Worm (Caenorhabditis elegans) whole organism, L3 larva: ENCODE data around the gene bath-41.

Experiments
- R02D3.7 ChIP-seq: fragments of 150-350 bp; optimal IDR thresholded peaks from 2 replicates; lab custom pipeline; 2014; ENCODE audit warnings: missing biosample characterization, missing genetic modification characterization
- aly-2 ChIP-seq: fragments of 150-350 bp; optimal IDR thresholded peaks from 2 replicates; lab custom pipeline; 2014; ENCODE audit warnings: missing biosample characterization, missing genetic modification characterization
- ceh-16 ChIP-seq: sonication (generic microtip); optimal IDR thresholded peaks from 2 replicates; lab custom pipeline; 2017; ENCODE audit warnings: missing biosample characterization, missing genetic modification characterization
- ceh-28 ChIP-seq: fragments of 150-350 bp; optimal IDR thresholded peaks from 2 replicates; lab custom pipeline; 2014; ENCODE audit warnings: missing biosample characterization, missing genetic modification reagents, missing genetic modification characterization
- ceh-82 ChIP-seq: fragments of 150-350 bp; optimal IDR thresholded peaks from 2 replicates; lab custom pipeline; 2014; ENCODE audit warnings: missing biosample characterization, missing genetic modification characterization
- ceh-9 ChIP-seq: sonication (generic microtip); optimal IDR thresholded peaks from 2 replicates; lab custom pipeline; 2018; ENCODE audit warnings: missing biosample characterization, missing genetic modification characterization
- egl-27 ChIP-seq: sonication (generic microtip); optimal IDR thresholded peaks from 4 replicates; lab custom pipeline; 2017; ENCODE audit warnings: missing biosample characterization, missing genetic modification reagents, missing genetic modification characterization
- egl-5 ChIP-seq: fragments of 150-350 bp; optimal IDR thresholded peaks from 2 replicates; lab custom pipeline; 2017; ENCODE audit warnings: missing biosample characterization, missing genetic modification reagents, missing genetic modification characterization, inconsistent platforms
- elt-1 ChIP-seq: fragments of 150-350 bp; optimal IDR thresholded peaks from 2 replicates; lab custom pipeline; 2014; ENCODE audit warnings: missing biosample characterization, missing genetic modification characterization
- eor-1 ChIP-seq, 2 experiments: fragments of 150-350 bp; optimal IDR thresholded peaks; 2 replicates each; lab custom pipeline; 2014 to 2018; ENCODE audit warnings: missing biosample characterization in 2 of 2, missing genetic modification characterization in 2 of 2
- fkh-10 ChIP-seq: sonication (generic microtip); optimal IDR thresholded peaks from 2 replicates; lab custom pipeline; 2017; ENCODE audit warnings: missing biosample characterization, missing genetic modification reagents, missing genetic modification characterization
- fkh-2 ChIP-seq: fragments of 150-350 bp; optimal IDR thresholded peaks from 2 replicates; lab custom pipeline; 2014; ENCODE audit warnings: missing biosample characterization, missing genetic modification reagents, missing genetic modification characterization
- hmg-11 ChIP-seq: sonication (generic microtip); optimal IDR thresholded peaks from 2 replicates; lab custom pipeline; 2016; ENCODE audit warnings: missing genetic modification characterization, missing compliant biosample characterization
- jun-1 ChIP-seq: fragments of 150-350 bp; optimal IDR thresholded peaks from 2 replicates; lab custom pipeline; 2014; ENCODE audit warnings: missing biosample characterization, missing genetic modification reagents, missing genetic modification characterization
- lin-39 ChIP-seq: fragments of 150-350 bp; optimal IDR thresholded peaks from 2 replicates; lab custom pipeline; 2018; ENCODE audit warnings: missing biosample characterization, missing genetic modification reagents, missing genetic modification characterization
- lsy-12 ChIP-seq: sonication (generic microtip); optimal IDR thresholded peaks from 2 replicates; lab custom pipeline; 2016; ENCODE audit warnings: mild to moderate bottlenecking, missing genetic modification characterization, missing compliant biosample characterization
- mdl-1 ChIP-seq: fragments of 150-350 bp; optimal IDR thresholded peaks from 2 replicates; lab custom pipeline; 2014; ENCODE audit warnings: missing biosample characterization, missing genetic modification characterization
- nfya-1 ChIP-seq: sonication (generic microtip); optimal IDR thresholded peaks from 2 replicates; lab custom pipeline; 2017; ENCODE audit warnings: missing genetic modification characterization, mild to moderate bottlenecking, missing compliant biosample characterization, antibody characterized with exemption, moderate library complexity; ENCODE audit not compliant: insufficient read depth
- nhr-12 ChIP-seq: fragments of 150-350 bp; optimal IDR thresholded peaks from 2 replicates; lab custom pipeline; 2014; ENCODE audit warnings: missing biosample characterization, missing genetic modification characterization
- nhr-23 ChIP-seq: fragments of 150-350 bp; optimal IDR thresholded peaks from 2 replicates; lab custom pipeline; 2014; ENCODE audit warnings: missing biosample characterization, missing genetic modification reagents, missing genetic modification characterization
- nhr-237 ChIP-seq: fragments of 150-350 bp; optimal IDR thresholded peaks from 2 replicates; lab custom pipeline; 2014; ENCODE audit warnings: missing biosample characterization, missing genetic modification characterization
- nhr-25 ChIP-seq: sonication (generic microtip); optimal IDR thresholded peaks from 2 replicates; lab custom pipeline; 2017; ENCODE audit warnings: missing biosample characterization, missing genetic modification characterization
- nhr-28 ChIP-seq: fragments of 150-350 bp; optimal IDR thresholded peaks from 2 replicates; lab custom pipeline; 2014; ENCODE audit warnings: missing biosample characterization, missing genetic modification characterization
- nhr-43 ChIP-seq: sonication (generic microtip); optimal IDR thresholded peaks from 2 replicates; lab custom pipeline; 2016; ENCODE audit warnings: mild to moderate bottlenecking, missing genetic modification characterization, missing compliant biosample characterization; ENCODE audit not compliant: poor library complexity, severe bottlenecking
- nhr-67 ChIP-seq: fragments of 150-350 bp; optimal IDR thresholded peaks from 2 replicates; lab custom pipeline; 2014; ENCODE audit warnings: missing biosample characterization, missing genetic modification characterization
- nhr-76 ChIP-seq: fragments of 150-350 bp; sonication (generic microtip); optimal IDR thresholded peaks from 5 replicates; lab custom pipeline; 2014; ENCODE audit warnings: missing biosample characterization, missing genetic modification characterization
- nhr-77 ChIP-seq: fragments of 150-350 bp; optimal IDR thresholded peaks from 2 replicates; lab custom pipeline; 2014; ENCODE audit warnings: missing biosample characterization, missing genetic modification characterization
- pha-4 ChIP-seq: fragments of 150-350 bp; optimal IDR thresholded peaks from 2 replicates; lab custom pipeline; 2014; ENCODE audit warnings: missing biosample characterization, missing genetic modification reagents, missing genetic modification characterization
- pqm-1 ChIP-seq: fragments of 150-350 bp; optimal IDR thresholded peaks from 2 replicates; lab custom pipeline; 2017; ENCODE audit warnings: missing biosample characterization, missing genetic modification characterization, inconsistent platforms
- sea-2 ChIP-seq: fragments of 150-350 bp; sonication (generic microtip); optimal IDR thresholded peaks from 4 replicates; lab custom pipeline; 2014; ENCODE audit warnings: missing biosample characterization, missing genetic modification reagents, missing genetic modification characterization
- skn-1 ChIP-seq: fragments of 150-350 bp; optimal IDR thresholded peaks from 2 replicates; lab custom pipeline; 2014; ENCODE audit warnings: missing biosample characterization, missing genetic modification characterization
- snpc-4 ChIP-seq: fragments of 150-350 bp; optimal IDR thresholded peaks from 2 replicates; lab custom pipeline; 2014; ENCODE audit warnings: missing biosample characterization, missing genetic modification characterization
- tbx-2 ChIP-seq: sonication (generic microtip); optimal IDR thresholded peaks from 2 replicates; lab custom pipeline; 2016; ENCODE audit warnings: mild to moderate bottlenecking, missing genetic modification characterization, missing compliant biosample characterization
- unc-39 ChIP-seq: sonication (generic microtip); optimal IDR thresholded peaks from 4 replicates; lab custom pipeline; 2017; ENCODE audit warnings: missing biosample characterization, missing genetic modification characterization
- unc-62 ChIP-seq: fragments of 150-350 bp; sonication (generic microtip); optimal IDR thresholded peaks from 4 replicates; lab custom pipeline; 2014; ENCODE audit warnings: missing biosample characterization, missing genetic modification reagents, missing genetic modification characterization
- ztf-11 ChIP-seq: fragments of 150-350 bp; optimal IDR thresholded peaks from 2 replicates; lab custom pipeline; 2014; ENCODE audit warnings: missing biosample characterization, missing genetic modification characterization
- ztf-4 ChIP-seq: fragments of 150-350 bp; optimal IDR thresholded peaks from 2 replicates; lab custom pipeline; 2014; ENCODE audit warnings: missing biosample characterization, missing genetic modification characterization

Gene bath-41

DNA sequence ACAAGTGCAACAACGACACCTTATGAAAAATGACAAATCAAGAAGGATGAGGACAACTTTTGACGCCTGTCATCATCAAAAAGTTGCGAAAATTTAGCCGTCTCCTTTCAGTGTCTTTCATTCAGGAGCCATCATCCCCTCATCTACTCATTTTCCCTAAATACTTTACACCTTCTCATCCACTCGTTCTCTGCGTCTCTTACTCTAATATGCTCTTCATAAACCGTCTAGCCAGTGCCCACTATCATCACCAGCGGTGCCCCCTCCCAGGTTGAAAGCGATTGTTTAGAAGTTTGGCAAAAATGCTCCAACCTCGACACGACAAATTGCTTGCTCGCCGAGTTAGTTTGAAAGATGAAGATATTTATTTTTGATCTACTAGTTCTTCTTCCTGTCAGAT lies 20.5 kb upstream of the bath-41 start:
- TF ChIP-seq nhr-67 (no peak), hmg-11 (tag; lab: Kevin White, UChicago) (no peak), ceh-28 (no peak), skn-1 (no peak), unc-62 (GFP tag; lab: Kevin White, UChicago) (no peak), nhr-237 (tag; lab: Kevin White, UChicago) (no peak), nhr-76 (no peak), ceh-16 (tag; lab: Kevin White, UChicago) (no peak), elt-1 (no peak), mdl-1 (no peak), ceh-82 (tag; lab: Kevin White, UChicago) (no peak), jun-1 (tag; lab: Kevin White, UChicago) (no peak), fkh-2 (tag; lab: Kevin White, UChicago) (no peak), snpc-4 (no peak), aly-2 (tag; lab: Kevin White, UChicago) (no peak), ceh-9 (no peak), nhr-77 (tag; lab: Kevin White, UChicago) (no peak), R02D3.7 (no peak), pha-4 (tag; lab: Kevin White, UChicago) (no peak)

DNA sequence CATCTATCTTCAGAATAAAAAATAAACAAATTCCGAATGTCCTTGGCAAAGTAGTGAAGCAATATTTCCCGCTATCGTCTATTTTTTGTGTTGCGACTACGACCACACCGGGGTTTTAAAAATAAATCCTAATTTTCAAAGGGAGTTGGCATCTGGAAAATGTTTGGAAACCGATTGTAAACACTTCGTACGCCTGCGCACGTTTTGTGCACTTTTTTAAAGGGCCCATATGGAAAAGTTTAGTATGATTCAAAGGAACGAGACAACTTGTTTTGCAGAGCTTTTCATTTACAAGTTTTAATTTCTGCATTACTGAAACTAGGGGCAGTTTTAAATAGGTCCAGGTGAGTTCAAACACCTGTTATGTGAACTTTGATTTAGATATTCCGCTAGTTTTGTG lies 18.0 kb upstream of the bath-41 start:
- TF ChIP-seq ceh-9 (no peak), tbx-2 (tag; lab: Kevin White, UChicago) (no peak), lsy-12 (tag; lab: Kevin White, UChicago) (no peak), pqm-1 (no peak), hmg-11 (tag; lab: Kevin White, UChicago) (no peak), eor-1 (tag; optimal IDR thresholded peaks at IDR 0.05; lab: Kevin White, UChicago) (no peak), elt-1 (no peak), ztf-11 (tag; lab: Kevin White, UChicago) (no peak), aly-2 (tag; lab: Kevin White, UChicago) (no peak)

DNA sequence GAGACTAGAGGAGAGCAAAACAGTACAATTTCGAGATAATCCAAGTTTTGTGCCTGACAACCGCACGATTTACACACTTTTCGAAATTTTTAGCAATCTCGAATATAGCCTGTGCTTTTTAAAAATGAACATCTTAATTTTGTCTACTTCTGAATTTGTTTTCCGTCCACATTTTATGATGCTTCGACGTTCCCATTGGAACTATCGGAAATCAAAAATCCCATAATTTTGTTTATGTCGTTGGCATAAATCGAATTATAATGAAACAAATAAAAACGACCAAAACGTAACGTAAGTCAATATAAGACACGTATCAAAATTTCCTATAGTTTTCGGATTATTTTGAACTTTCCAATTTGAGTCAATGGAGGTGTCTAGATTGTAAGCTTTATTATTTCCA lies 14.9 kb upstream of the bath-41 start, which contains the start of gene K07E12.2:
Gene K07E12.2, plus strand, starts transcription at position 301 of the 400 bp plus-strand sequence.
- TF ChIP-seq nhr-67 = no peak
- TF ChIP-seq skn-1 = no peak
- TF ChIP-seq nhr-25 (tag; lab: Kevin White, UChicago) = no peak
- TF ChIP-seq egl-5 (tag; lab: Kevin White, UChicago) = no peak
- no peak for TF ChIP-seq nhr-12 (tag; lab: Kevin White, UChicago)
- TF ChIP-seq lsy-12 (tag; lab: Kevin White, UChicago) = no peak
- no peak for TF ChIP-seq unc-62 (GFP tag; lab: Kevin White, UChicago)
- TF ChIP-seq egl-27 (tag; lab: Kevin White, UChicago) = no peak
- no peak for TF ChIP-seq nhr-76
- TF ChIP-seq pqm-1 = no peak
- no peak for TF ChIP-seq tbx-2 (tag; lab: Kevin White, UChicago)
- no peak for TF ChIP-seq unc-39 (tag; lab: Kevin White, UChicago)
- TF ChIP-seq ceh-16 (tag; lab: Kevin White, UChicago) = no peak
- no peak for TF ChIP-seq snpc-4
- TF ChIP-seq ztf-4 = no peak
- TF ChIP-seq jun-1 (tag; lab: Kevin White, UChicago) = no peak
- no peak for TF ChIP-seq lin-39 (tag; lab: Kevin White, UChicago)

DNA sequence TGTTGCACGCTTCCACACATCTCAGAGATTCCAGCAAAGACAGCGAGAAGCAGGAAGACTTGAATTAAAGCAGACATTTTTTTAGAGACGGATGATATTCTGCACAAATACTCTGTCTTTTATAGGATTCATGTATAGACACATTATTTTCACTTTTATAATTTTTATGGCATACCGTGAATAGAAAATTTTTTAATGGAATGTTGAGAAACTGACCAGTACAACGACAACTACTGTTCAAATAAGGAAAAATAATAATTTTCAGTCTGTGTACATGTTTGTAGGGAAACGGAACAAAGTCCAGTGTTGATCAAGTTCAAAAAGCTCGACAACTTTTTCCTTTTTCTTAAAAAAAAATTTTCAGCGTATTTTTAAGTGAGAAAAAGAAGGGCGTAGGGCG lies 14.5 kb upstream of the bath-41 start, which contains the start of gene Y102E9.6:
Gene Y102E9.6, minus strand, starts transcription at position 101 of the 400 bp plus-strand sequence.
- no peak for TF ChIP-seq nhr-67
- no peak for TF ChIP-seq fkh-2 (tag; lab: Kevin White, UChicago)
- no peak for TF ChIP-seq lin-39 (tag; lab: Kevin White, UChicago)
- TF ChIP-seq nhr-43 (tag; lab: Kevin White, UChicago) = no peak
- no peak for TF ChIP-seq sea-2
- no peak for TF ChIP-seq ceh-9
- TF ChIP-seq skn-1 = no peak
- TF ChIP-seq aly-2 (tag; lab: Kevin White, UChicago) = no peak
- no peak for TF ChIP-seq nhr-23
- TF ChIP-seq lsy-12 (tag; lab: Kevin White, UChicago) = no peak
- no peak for TF ChIP-seq nfya-1 (tag; lab: Kevin White, UChicago)
- no peak for TF ChIP-seq hmg-11 (tag; lab: Kevin White, UChicago)
- TF ChIP-seq ztf-11 (tag; lab: Kevin White, UChicago) = no peak
- no peak for TF ChIP-seq fkh-10 (GFP tag; lab: Kevin White, UChicago)
- no peak for TF ChIP-seq jun-1 (tag; lab: Kevin White, UChicago)
- TF ChIP-seq nhr-28 (tag; lab: Kevin White, UChicago) = no peak
- TF ChIP-seq unc-62 (GFP tag; lab: Kevin White, UChicago) = no peak
- TF ChIP-seq, all 47 proteins: peak for 0
